Worm (Caenorhabditis elegans) whole organism, L4 larva: ENCODE results near the gene F37H8.6.

Experiments used
- dve-1 ChIP-seq: sonication (generic microtip); optimal IDR thresholded peaks from 2 replicates; lab custom pipeline; 2017; ENCODE audit warnings: antibody characterized with exemption, mild to moderate bottlenecking, missing genetic modification characterization, missing compliant biosample characterization; ENCODE audit not compliant: insufficient read depth
- fos-1 ChIP-seq: fragments of 150-350 bp; optimal IDR thresholded peaks from 2 replicates; lab custom pipeline; 2014; ENCODE audit warnings: missing biosample characterization, missing genetic modification characterization
- hlh-30 ChIP-seq: sonication (generic microtip); optimal IDR thresholded peaks from 2 replicates; lab custom pipeline; 2017; ENCODE audit warnings: antibody characterized with exemption, mild to moderate bottlenecking, missing genetic modification characterization, missing compliant biosample characterization; ENCODE audit not compliant: insufficient read depth
- lin-39 ChIP-seq: fragments of 150-350 bp; optimal IDR thresholded peaks from 2 replicates; lab custom pipeline; 2014; ENCODE audit warnings: missing biosample characterization, missing genetic modification reagents, missing genetic modification characterization
- lir-3 ChIP-seq: sonication (generic microtip); optimal IDR thresholded peaks from 2 replicates; lab custom pipeline; 2016; ENCODE audit warnings: mild to moderate bottlenecking, missing genetic modification characterization, missing compliant biosample characterization
- nhr-11 ChIP-seq: fragments of 150-350 bp; optimal IDR thresholded peaks from 2 replicates; lab custom pipeline; 2014; ENCODE audit warnings: missing biosample characterization, missing genetic modification characterization
- sdz-12 ChIP-seq: fragments of 200-800 bp; sonication (Bioruptor generic); optimal IDR thresholded peaks from 2 replicates; lab custom pipeline; 2018; ENCODE audit warnings: mild to moderate bottlenecking, missing genetic modification characterization, missing compliant biosample characterization
- tra-1 ChIP-seq: fragments of 200-800 bp; sonication (Bioruptor generic); IDR thresholded peaks from 2 replicates; pipeline ENCODE4 v1.3.6; 2022; ENCODE audit warnings: missing genetic modification reagents, missing genetic modification characterization, missing compliant biosample characterization
- unc-62 ChIP-seq, 3 experiments: fragments of 150-350 bp in 1 of 3; sonication (generic microtip); optimal IDR thresholded peaks in 2 of 3; peaks in 1 of 3; 1 replicate in 1 of 3; 2 replicates in 2 of 3; lab custom pipeline; 2014 to 2017; ENCODE audit warnings: missing biosample characterization in 3 of 3, missing genetic modification characterization in 3 of 3, missing genetic modification reagents in 3 of 3, missing genotype in 1 of 3

ce11 chrII:11155400-11155799, 21.9 kb downstream of the F37H8.6 start:
- TF ChIP-seq lir-3 (tag; lab: Kevin White, UChicago): no peak
- TF ChIP-seq lin-39: no peak
- TF ChIP-seq fos-1 (tag; lab: Kevin White, UChicago): no peak
- no peak for TF ChIP-seq nhr-11 (tag; lab: Kevin White, UChicago)
- TF ChIP-seq tra-1: no peak
- TF ChIP-seq hlh-30 (tag; lab: Kevin White, UChicago): peak; percentile 14
- peak; percentile 4 for TF ChIP-seq dve-1 (tag; lab: Kevin White, UChicago)
- TF ChIP-seq sdz-12 (GFP tag; lab: Kevin White, UChicago): no peak
- TF ChIP-seq unc-62 (GFP tag; optimal IDR thresholded peaks at IDR 0.05 in 1 of 2; lab: Kevin White, UChicago): no peak
- TF ChIP-seq unc-62 (tag; optimal IDR thresholded peaks at IDR 0.05; lab: Kevin White, UChicago): no peak
